Worm (Caenorhabditis elegans) whole organism, L2 larva: ENCODE measurements around the gene srj-7.

Source experiments
- F13H6.1 ChIP-seq: sonication (generic microtip); optimal IDR thresholded peaks from 2 replicates; lab custom pipeline; 2016; ENCODE audit warnings: missing genetic modification characterization, missing compliant biosample characterization
- nhr-11 ChIP-seq: fragments of 150-350 bp; optimal IDR thresholded peaks from 2 replicates; lab custom pipeline; 2014; ENCODE audit warnings: missing biosample characterization, missing genetic modification characterization
- nhr-12 ChIP-seq: fragments of 150-350 bp; optimal IDR thresholded peaks from 2 replicates; lab custom pipeline; 2014; ENCODE audit warnings: missing biosample characterization, missing genetic modification characterization
- nhr-237 ChIP-seq: fragments of 150-350 bp; optimal IDR thresholded peaks from 2 replicates; lab custom pipeline; 2014; ENCODE audit warnings: missing biosample characterization, missing genetic modification characterization
- sem-4 ChIP-seq: fragments of 150-350 bp; optimal IDR thresholded peaks from 2 replicates; lab custom pipeline; 2014; ENCODE audit warnings: missing biosample characterization, missing genetic modification reagents, missing genetic modification characterization
- skn-1 ChIP-seq: sonication (generic microtip); optimal IDR thresholded peaks from 2 replicates; lab custom pipeline; 2017; ENCODE audit warnings: missing biosample characterization, missing genetic modification characterization
- unc-55 ChIP-seq: fragments of 150-350 bp; sonication (generic microtip); optimal IDR thresholded peaks from 3 replicates; lab custom pipeline; 2014; ENCODE audit warnings: missing biosample characterization, missing genetic modification reagents, missing genetic modification characterization
- unc-62 ChIP-seq: fragments of 150-350 bp; optimal IDR thresholded peaks from 2 replicates; lab custom pipeline; 2014; ENCODE audit warnings: missing biosample characterization, missing genetic modification reagents, missing genetic modification characterization

ce11 chrV:3287330-3287729, 42.5 kb downstream of the srj-7 start, which contains the start of gene F35F10.7:
- no peak for TF ChIP-seq unc-55 (GFP tag; lab: Kevin White, UChicago)
- no peak for TF ChIP-seq F13H6.1 (tag; lab: Kevin White, UChicago)
- TF ChIP-seq unc-62 (GFP tag; lab: Kevin White, UChicago) = no peak
- no peak for TF ChIP-seq nhr-12 (tag; lab: Kevin White, UChicago)
- no peak for TF ChIP-seq skn-1 (tag; lab: Kevin White, UChicago)
- no peak for TF ChIP-seq sem-4 (tag; lab: Kevin White, UChicago)
- TF ChIP-seq nhr-11 = no peak
- no peak for TF ChIP-seq nhr-237 (tag; lab: Kevin White, UChicago)
